Fruit fly (Drosophila melanogaster) whole organism, adult: ENCODE measurements around the gene eRF3.

Experiments
- CG11617 ChIP-seq: fragments of 200-800 bp; sonication (Bioruptor generic); optimal IDR thresholded peaks from 2 replicates; lab custom pipeline; 2017; ENCODE audit warnings: mild to moderate bottlenecking, missing biosample characterization, missing genetic modification reagents, missing genetic modification characterization
- CG12768 ChIP-seq: fragments of 200-800 bp; sonication (Bioruptor generic); optimal IDR thresholded peaks from 2 replicates; lab custom pipeline; 2017; ENCODE audit warnings: missing biosample characterization, missing genetic modification characterization, mild to moderate bottlenecking, moderate library complexity, missing genetic modification reagents
- CG1620 ChIP-seq: fragments of 200-800 bp; sonication (Bioruptor generic); optimal IDR thresholded peaks from 2 replicates; lab custom pipeline; 2016; ENCODE audit warnings: missing biosample characterization, missing genetic modification characterization
- CG33017 ChIP-seq: fragments of 200-800 bp; sonication (Bioruptor generic); optimal IDR thresholded peaks from 2 replicates; lab custom pipeline; 2018; ENCODE audit warnings: missing biosample characterization, mild to moderate bottlenecking, missing genetic modification characterization, moderate library complexity
- CG5204 ChIP-seq: fragments of 200-800 bp; sonication (Bioruptor generic); optimal IDR thresholded peaks from 2 replicates; lab custom pipeline; 2016; ENCODE audit warnings: missing biosample characterization, missing genetic modification characterization
- CG7045 ChIP-seq: fragments of 200-800 bp; sonication (Bioruptor generic); optimal IDR thresholded peaks from 2 replicates; lab custom pipeline; 2017; ENCODE audit warnings: missing biosample characterization, mild to moderate bottlenecking, missing genetic modification characterization
- CG7101 ChIP-seq: fragments of 200-800 bp; sonication (Bioruptor generic); optimal IDR thresholded peaks from 2 replicates; lab custom pipeline; 2018; ENCODE audit warnings: missing biosample characterization, mild to moderate bottlenecking, missing genetic modification characterization, moderate library complexity
- Crg-1 ChIP-seq: fragments of 200-800 bp; sonication (Bioruptor generic); optimal IDR thresholded peaks from 2 replicates; lab custom pipeline; 2016; ENCODE audit warnings: missing biosample characterization, missing genetic modification characterization
- Mnt ChIP-seq: fragments of 200-800 bp; sonication (Bioruptor generic); optimal IDR thresholded peaks from 2 replicates; lab custom pipeline; 2016; ENCODE audit warnings: missing biosample characterization, mild to moderate bottlenecking, missing genetic modification characterization
- cic ChIP-seq: fragments of 200-800 bp; sonication (Bioruptor generic); optimal IDR thresholded peaks from 2 replicates; lab custom pipeline; 2017; ENCODE audit warnings: missing biosample characterization, mild to moderate bottlenecking, missing genetic modification characterization, moderate library complexity
- kay ChIP-seq: fragments of 200-800 bp; sonication (Bioruptor generic); peaks from one replicate; lab custom pipeline; 2016; ENCODE audit warnings: missing biosample characterization, missing genetic modification characterization, borderline replicate concordance
- pad ChIP-seq: fragments of 200-800 bp; sonication (Bioruptor generic); optimal IDR thresholded peaks from 3 replicates; lab custom pipeline; 2017; ENCODE audit warnings: missing biosample characterization, missing genetic modification characterization, mild to moderate bottlenecking, moderate library complexity, missing genetic modification reagents
- tj ChIP-seq: fragments of 200-800 bp; sonication (Bioruptor generic); optimal IDR thresholded peaks from 3 replicates; lab custom pipeline; 2017; ENCODE audit warnings: missing biosample characterization, mild to moderate bottlenecking, missing genetic modification characterization, moderate library complexity
- toe ChIP-seq: fragments of 200-800 bp; sonication (Bioruptor generic); optimal IDR thresholded peaks from 2 replicates; lab custom pipeline; 2016; ENCODE audit warnings: missing biosample characterization, missing genetic modification characterization

dm6 chr2L:12474212-12474891 is 40.1 kb downstream of the eRF3 start:
- TF ChIP-seq CG11617 (GFP tag; lab: Kevin White, UChicago) (no peak), CG33017 (tag; lab: Kevin White, UChicago) (no peak), cic (no peak), tj (GFP tag; lab: Kevin White, UChicago) (no peak), kay (GFP tag; lab: Kevin White, UChicago) (peak; percentile 68), toe (GFP tag; lab: Kevin White, UChicago) (no peak), Mnt (GFP tag; lab: Kevin White, UChicago) (no peak), CG1620 (GFP tag; lab: Kevin White, UChicago) (no peak), CG7045 (no peak), CG5204 (no peak), CG7101 (no peak), pad (GFP tag; lab: Kevin White, UChicago) (no peak), CG12768 (no peak), Crg-1 (GFP tag; lab: Kevin White, UChicago) (no peak)
